Worm (Caenorhabditis elegans) whole organism, L2 larva: ENCODE measurements around the gene Y27F2A.11.

Experiments
- skn-1 ChIP-seq: sonication (generic microtip); optimal IDR thresholded peaks from 2 replicates; lab custom pipeline; 2017; ENCODE audit warnings: missing biosample characterization, missing genetic modification characterization
- ztf-11 ChIP-seq: sonication (generic microtip); optimal IDR thresholded peaks from 2 replicates; lab custom pipeline; 2017; ENCODE audit warnings: missing biosample characterization, missing genetic modification characterization

- TF ChIP-seq skn-1 (no peak), ztf-11 (tag; lab: Kevin White, UChicago) (no peak)
These were observed 35.5 kb downstream of the Y27F2A.11 start, which contains the start of gene ZC239.15 for ce11 chrII:3224631-3225030.
